Worm (Caenorhabditis elegans): ENCODE results near the gene srh-167.
"Not testable (repeated sequence)": the region's sequence is repeated elsewhere in the genome, so short reads cannot be mapped to it uniquely, and the experiment has no call there.

The srh-167 gene

DNA sequence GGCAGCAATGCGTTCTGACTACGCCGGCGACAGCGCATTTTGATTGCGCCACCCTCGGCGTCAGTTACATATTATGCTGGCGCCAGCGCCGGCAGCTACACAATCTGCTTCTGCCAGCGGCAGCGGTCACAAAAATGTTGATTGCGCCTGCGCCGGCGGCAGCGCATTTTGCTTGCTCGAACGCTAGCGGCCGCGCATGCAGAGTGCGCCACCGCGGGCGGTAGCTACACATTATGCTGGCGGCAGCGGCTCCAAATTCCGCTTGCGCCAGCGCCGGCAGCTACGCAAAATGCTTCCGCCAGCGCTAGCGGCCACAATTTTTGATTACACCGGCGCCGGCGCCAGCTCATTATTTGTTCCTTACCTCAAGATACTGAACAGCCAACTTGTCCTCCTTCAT lies 43.7 kb downstream of the srh-167 start:
- TF ChIP-seq elt-4 (tag; optimal IDR thresholded peaks at IDR 0.05) (peak; percentile 24), hlh-30 (tag; optimal IDR thresholded peaks at IDR 0.05; ENCODE audit: insufficient read depth) (no peak)

DNA sequence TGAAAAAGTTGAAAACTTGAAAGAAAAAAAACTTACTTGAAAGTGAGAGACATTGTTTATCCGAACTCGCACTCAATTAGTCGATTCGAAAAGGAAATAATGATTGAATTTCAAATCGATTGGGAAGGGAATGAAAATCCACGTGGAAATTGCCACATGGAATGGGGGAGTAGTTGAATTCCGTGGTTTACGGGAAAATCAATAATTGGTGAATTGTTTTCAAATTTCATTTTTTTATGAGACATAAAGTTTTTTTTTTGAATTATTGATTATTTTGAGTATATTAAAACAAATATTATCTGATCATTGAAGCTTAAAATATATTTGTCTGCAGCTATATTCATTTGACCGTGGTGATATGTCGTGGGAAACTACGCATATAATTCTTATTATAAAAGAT lies 44.3 kb downstream of the srh-167 start, which contains the start of gene F13A7.1:
Gene F13A7.1, minus strand, starts transcription at position 101 of the 400 bp plus-strand sequence.
- no peak for TF ChIP-seq ceh-9 (tag; optimal IDR thresholded peaks at IDR 0.05)

DNA sequence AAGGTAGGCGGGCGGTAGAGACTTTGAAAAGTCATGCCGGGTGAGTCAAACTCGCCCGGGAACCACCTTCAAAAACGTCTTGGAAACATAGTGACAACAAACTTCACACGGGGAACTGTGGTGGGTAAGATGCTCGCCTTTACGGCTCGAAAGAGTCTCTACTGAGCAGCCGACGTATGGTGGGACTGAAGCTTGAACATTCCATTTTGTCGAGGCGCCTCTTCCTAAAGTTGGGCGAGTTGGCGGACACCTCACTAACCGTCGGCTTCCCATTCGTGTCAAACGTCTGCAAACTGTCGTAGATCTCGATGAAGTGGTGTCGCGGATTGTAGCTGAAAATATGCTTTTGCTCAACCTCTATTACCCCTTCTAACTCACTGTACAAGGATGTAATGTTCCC lies 49.4 kb downstream of the srh-167 start:
- no peak for TF ChIP-seq ceh-30 (tag; optimal IDR thresholded peaks at IDR 0.05)

DNA sequence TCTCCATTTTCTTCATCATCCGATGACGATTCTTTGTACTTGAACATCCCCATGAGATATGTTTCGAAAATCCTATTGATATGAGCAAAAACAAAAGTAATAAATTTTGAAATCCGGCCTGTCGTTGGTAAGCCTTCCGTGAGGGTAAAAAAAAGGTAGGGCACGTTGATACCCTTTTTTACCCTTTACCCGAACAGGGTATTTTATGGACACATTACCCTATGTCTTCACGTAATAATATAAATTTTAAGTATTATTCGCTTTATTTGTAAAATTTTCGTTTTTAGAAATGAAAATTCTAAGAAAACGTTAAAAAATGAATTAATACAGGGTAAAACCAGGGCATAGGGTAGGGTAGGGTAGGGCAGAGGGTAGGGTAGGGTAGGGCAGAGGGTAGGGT lies 50.2 kb downstream of the srh-167 start, which contains the start of gene F13A7.7:
Gene F13A7.7, minus strand, starts transcription at position 101 of the 400 bp plus-strand sequence.
- TF ChIP-seq elt-4, unc-42, ceh-24 (tag; optimal IDR thresholded peaks at IDR 0.05): not testable (repeated sequence)

Measured in whole organism, late embryonic.